Worm (Caenorhabditis elegans) whole organism, L4/young adult: Measurements from ENCODE around the gene srd-42.

Experiments used
- W03F9.2 ChIP-seq: fragments of 150-350 bp; optimal IDR thresholded peaks from 2 replicates; lab custom pipeline; 2014; ENCODE audit warnings: missing biosample characterization, missing genetic modification characterization
- dao-5 ChIP-seq: sonication (generic microtip); optimal IDR thresholded peaks from 2 replicates; lab custom pipeline; 2016; ENCODE audit warnings: missing genotype, missing genetic modification characterization, moderate library complexity, missing compliant biosample characterization
- him-1 ChIP-seq: sonication (generic microtip); optimal IDR thresholded peaks from 2 replicates; lab custom pipeline; 2016; ENCODE audit warnings: missing genotype, missing genetic modification reagents, missing genetic modification characterization, missing compliant biosample characterization

ce11 chrX:13274102-13274501 is 29.2 kb downstream of the srd-42 start, which contains the start of gene cyp-14A3:
- TF ChIP-seq him-1 (tag; lab: Kevin White, UChicago): no peak
- no peak for TF ChIP-seq dao-5 (tag; lab: Kevin White, UChicago)
- TF ChIP-seq W03F9.2 (tag; lab: Kevin White, UChicago): no peak
